Fruit fly (Drosophila melanogaster): Measurements from ENCODE around the gene CG9519.

Gene CG9519

dm6 chrX:14853153-14853672 is 2.9 kb downstream of the CG9519 start, which contains the start of gene CG9521:
Gene CG9521 (minus strand): TSS chrX:14853269.
- TF ChIP-seq CG17801 (GFP tag; optimal IDR thresholded peaks at IDR 0.05; ENCODE audit: partially characterized antibody), result no peak

DNA sequence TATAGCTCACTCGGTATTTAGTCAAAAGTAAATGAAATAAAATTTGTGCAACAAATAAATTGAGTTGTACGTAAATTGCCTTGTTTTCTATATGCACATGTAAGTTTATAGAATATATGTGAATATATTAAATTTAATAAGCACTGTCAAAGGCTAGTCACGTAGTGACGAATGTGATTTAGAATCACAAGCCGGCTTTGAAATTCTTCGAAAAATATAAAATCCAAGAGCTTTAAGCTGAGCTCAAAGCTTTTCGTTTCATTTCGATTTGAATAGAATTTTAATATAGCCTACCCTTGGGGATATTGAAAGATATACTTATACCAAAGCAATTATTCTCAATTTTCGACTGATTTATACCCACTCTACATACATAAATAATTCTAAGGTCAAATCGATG is 6.1 kb downstream of the CG9519 start:
- no peak for TF ChIP-seq CG17801 (GFP tag; optimal IDR thresholded peaks at IDR 0.05; ENCODE audit: partially characterized antibody)

DNA sequence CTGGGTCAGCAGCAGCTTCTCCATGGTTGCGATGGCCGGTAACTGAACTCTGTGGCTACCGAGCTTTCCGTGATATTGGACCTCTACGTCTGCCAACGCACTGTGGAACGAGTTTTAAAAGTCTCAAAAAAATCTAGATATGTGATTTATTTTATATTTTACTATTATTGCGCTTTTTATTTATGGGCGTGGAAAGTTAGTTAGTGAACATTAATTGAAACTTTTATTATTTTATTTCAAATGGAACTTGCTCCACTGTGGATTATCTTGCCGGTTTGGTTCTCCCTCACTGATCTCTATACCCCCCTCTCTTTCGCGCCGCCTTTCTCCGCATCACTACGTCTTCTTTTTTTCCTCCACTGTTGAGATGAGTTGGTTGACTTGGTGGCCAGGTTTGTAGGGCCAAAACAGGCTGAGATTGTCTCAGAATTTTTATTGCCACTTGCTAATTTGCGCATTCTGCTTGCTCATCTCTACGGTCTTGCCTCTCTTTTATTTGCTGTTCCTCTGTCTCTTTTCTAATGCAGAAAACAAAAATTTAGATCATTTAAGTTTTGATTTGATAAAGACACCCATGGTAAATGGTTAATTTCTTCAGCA is 7.3 kb downstream of the CG9519 start, which contains the start of gene CG9522:
TSS of gene CG9522 (minus strand) at position 54 of the 600 bp plus-strand sequence.
- TF ChIP-seq CG17801 (GFP tag; optimal IDR thresholded peaks at IDR 0.05; ENCODE audit: partially characterized antibody), result no peak

DNA sequence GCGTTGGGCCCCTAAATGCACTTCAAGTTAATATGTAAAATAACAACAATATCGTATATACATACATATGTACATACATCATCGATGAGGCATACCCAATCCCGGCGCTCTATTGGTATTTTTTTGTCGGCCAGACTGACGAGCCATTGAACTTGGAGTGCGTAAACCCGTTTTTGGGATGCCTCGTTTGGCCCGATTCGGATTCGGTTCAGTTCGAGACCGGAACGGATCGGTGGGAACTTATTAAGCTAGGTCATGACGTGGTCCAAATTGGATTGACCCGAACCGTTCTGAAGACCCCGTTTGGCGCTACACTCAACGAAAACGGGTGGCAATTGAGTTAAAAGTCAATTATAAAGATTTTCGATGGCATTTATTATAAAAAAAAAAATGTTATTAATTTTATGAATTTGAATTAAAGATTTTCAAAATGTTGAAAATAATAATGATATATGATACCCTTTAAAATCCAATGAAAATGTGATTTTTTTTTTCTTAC is 10.0 kb downstream of the CG9519 start:
- no peak for TF ChIP-seq CG17801 (GFP tag; optimal IDR thresholded peaks at IDR 0.05; ENCODE audit: partially characterized antibody)

- TF ChIP-seq CG17801 (GFP tag; optimal IDR thresholded peaks at IDR 0.05; ENCODE audit: partially characterized antibody), result no peak
Measured at dm6 chrX:14844657-14845056, 11.5 kb downstream of the CG9519 start, which contains the start of gene CG12539. Gene CG12539 (minus strand): TSS chrX:14844757.

DNA sequence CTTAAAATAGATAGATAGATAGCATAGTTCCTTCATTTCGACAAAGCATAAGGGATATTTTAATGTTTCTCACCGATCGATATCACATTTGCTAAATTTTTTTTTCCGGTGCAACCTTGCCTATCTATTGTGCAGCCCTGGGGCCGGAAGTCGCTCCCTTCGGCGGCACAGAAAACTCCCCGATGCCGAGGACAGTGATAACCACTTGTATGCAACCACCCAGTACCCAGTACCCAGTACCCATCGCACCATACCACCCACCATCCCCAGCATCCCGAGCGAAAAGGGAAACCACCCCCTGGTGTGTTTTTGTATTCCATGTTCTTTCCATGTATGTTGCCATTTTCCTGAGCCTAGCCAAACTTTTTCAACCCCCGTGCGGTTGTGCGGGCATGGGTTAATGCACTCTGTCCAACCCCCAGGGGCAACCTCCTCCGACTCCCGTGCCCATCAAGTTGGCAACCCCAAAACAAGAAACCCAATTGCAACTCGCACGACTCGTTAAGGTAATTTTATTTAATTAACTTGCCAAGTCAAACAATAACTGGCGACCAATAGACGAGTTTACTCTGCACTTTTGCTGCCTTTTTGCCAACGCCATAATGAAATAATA is 14.2 kb downstream of the CG9519 start:
- no peak for TF ChIP-seq CG17801 (GFP tag; optimal IDR thresholded peaks at IDR 0.05; ENCODE audit: partially characterized antibody)

DNA sequence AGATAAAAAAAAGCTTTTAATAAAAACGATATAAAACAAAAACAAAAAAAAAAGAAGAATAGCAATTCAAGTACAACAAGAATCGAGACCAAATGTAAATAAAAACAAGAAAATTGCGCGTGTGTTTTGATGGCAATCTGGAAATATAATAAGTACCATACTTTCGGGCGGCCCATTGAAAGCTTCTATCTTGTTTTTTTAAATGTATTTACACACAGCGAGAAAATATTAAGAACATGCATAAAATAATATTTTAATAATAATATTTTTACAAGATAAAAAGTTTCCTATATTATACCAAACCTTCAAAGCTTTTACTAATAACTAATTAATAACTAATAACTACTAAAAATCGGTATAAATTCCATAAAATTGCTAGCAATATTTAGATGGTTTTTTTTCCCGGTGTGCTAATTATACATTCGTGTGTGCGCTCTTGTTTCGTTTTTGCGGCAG is 15.7 kb downstream of the CG9519 start:
- peak; percentile 87 for TF ChIP-seq CG17801 (GFP tag; optimal IDR thresholded peaks at IDR 0.05; ENCODE audit: partially characterized antibody)

DNA sequence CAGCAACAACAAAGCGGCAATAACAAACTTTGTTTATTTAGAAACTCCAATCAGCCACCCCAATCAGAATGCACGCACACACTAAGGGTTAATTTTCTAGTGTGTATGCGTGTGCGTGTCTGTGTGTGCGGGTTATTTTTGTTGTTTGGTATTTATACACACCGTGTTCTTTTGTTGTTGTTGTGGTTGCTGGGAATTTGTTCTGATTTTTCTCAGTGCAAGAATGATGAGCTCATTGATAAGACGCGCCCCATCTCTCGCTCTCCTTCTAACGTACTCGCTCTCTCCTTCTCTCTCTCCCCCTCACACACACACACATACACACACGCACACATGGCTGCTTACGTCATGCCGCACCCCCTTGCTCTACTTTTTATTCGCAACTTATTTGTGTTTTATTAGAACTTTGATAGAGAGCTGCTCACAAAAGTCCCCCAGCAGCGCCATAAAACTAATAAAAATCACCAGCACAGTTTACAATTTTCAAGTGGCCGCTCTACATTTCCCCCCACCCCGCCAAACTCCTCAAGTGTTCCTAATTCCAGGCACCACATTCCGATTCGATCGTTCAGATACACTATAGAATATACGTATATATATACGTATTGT is 16.3 kb downstream of the CG9519 start:
- TF ChIP-seq CG17801 (GFP tag; optimal IDR thresholded peaks at IDR 0.05; ENCODE audit: partially characterized antibody), result no peak

dm6 chrX:14839047-14839446 is 17.1 kb downstream of the CG9519 start, which contains the start of the genes CG32590 and Flo2:
Gene CG32590 (minus strand): TSS chrX:14839106.
Gene Flo2 (plus strand): TSS chrX:14839376.
- peak; percentile 82 for TF ChIP-seq CG17801 (GFP tag; optimal IDR thresholded peaks at IDR 0.05; ENCODE audit: partially characterized antibody)

- TF ChIP-seq CG17801 (GFP tag; optimal IDR thresholded peaks at IDR 0.05; ENCODE audit: partially characterized antibody), result no peak
Measured at dm6 chrX:14837983-14838382, 18.2 kb downstream of the CG9519 start, which contains the start of gene Grx5. Gene Grx5 (minus strand): TSS chrX:14838198.

DNA sequence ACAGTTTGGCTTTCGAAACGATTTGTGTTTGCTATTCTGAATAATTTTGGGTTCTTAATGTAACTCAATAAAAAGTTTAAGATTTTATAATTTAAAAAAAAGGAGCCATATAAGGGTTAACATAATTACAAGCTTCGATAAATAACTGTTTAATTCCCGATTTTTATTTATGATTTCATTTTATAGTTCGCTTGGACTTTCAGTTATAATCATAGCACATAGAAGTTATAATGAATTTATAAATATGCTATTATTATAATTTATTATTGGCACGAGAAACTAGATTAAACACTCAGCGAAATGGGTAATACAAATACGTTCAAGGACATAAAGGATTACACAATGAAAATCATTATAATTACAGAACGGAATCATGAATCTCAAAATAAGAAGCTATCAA is 19.7 kb downstream of the CG9519 start, which contains the start of gene CG14410:
TSS of gene CG14410 (plus strand) at position 301 of the 400 bp plus-strand sequence.
- TF ChIP-seq CG17801 (GFP tag; optimal IDR thresholded peaks at IDR 0.05; ENCODE audit: partially characterized antibody), result no peak

dm6 chrX:14832562-14833303 is 23.4 kb downstream of the CG9519 start, which contains the start of gene CG14411:
Gene CG14411 (plus strand): TSS chrX:14832647.
- TF ChIP-seq CG17801 (GFP tag; optimal IDR thresholded peaks at IDR 0.05; ENCODE audit: partially characterized antibody), result no peak

- no peak for TF ChIP-seq CG17801 (GFP tag; optimal IDR thresholded peaks at IDR 0.05; ENCODE audit: partially characterized antibody)
Measured at dm6 chrX:14831713-14832561, 24.2 kb downstream of the CG9519 start, which contains the start of gene CG14408. Gene CG14408 (minus strand): TSS chrX:14832033.

DNA sequence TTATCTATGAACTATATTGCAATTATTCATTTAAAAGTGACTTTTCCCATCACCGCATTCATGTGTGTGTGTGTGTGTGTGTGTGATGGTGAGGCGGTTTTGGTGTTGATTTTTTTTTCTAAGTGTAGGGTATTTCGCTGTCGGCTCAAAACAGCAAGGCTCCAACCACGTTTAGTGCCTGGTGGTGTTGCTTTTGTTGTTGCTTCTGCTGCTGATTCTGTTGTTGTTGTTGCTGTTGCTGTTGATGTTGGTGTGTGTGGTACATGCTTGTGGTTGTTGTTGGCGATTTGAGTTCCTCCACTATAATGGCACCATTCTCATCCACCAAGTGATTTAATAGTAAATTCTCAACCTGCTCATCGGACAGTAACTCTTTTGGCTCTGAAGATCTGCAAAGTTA is 28.5 kb downstream of the CG9519 start:
- no peak for TF ChIP-seq CG17801 (GFP tag; optimal IDR thresholded peaks at IDR 0.05; ENCODE audit: partially characterized antibody)
